Fruit fly (Drosophila melanogaster) whole organism, embryonic: ENCODE data around the gene IscU.

Experiments used
- Blimp-1 ChIP-seq: fragments of 200-800 bp; sonication (Bioruptor generic); optimal IDR thresholded peaks from 3 replicates; lab custom pipeline; 2018; ENCODE audit warnings: missing biosample characterization, missing genetic modification characterization, mild to moderate bottlenecking, moderate library complexity, missing genetic modification reagents
- BtbVII ChIP-seq: fragments of 200-800 bp; sonication (Bioruptor generic); optimal IDR thresholded peaks from 3 replicates; lab custom pipeline; 2017; ENCODE audit warnings: missing biosample characterization, mild to moderate bottlenecking, missing genetic modification characterization
- CG12155 ChIP-seq: fragments of 200-800 bp; sonication (Bioruptor generic); optimal IDR thresholded peaks from 3 replicates; lab custom pipeline; 2016; ENCODE audit warnings: missing biosample characterization, missing genetic modification characterization
- CG12659 ChIP-seq: fragments of 200-800 bp; sonication (Bioruptor generic); optimal IDR thresholded peaks from 3 replicates; lab custom pipeline; 2017; ENCODE audit warnings: mild to moderate bottlenecking, missing biosample characterization, missing genetic modification reagents, missing genetic modification characterization
- CG12744 ChIP-seq: fragments of 200-800 bp; sonication (Bioruptor generic); optimal IDR thresholded peaks from 2 replicates; lab custom pipeline; 2016; ENCODE audit warnings: missing biosample characterization, missing genetic modification characterization
- CG14050 ChIP-seq: fragments of 200-800 bp; sonication (Bioruptor generic); IDR thresholded peaks from 3 replicates; pipeline ENCODE4 v1.3.6; 2022; ENCODE audit warnings: missing biosample characterization, missing genetic modification characterization
- CG14710 ChIP-seq: fragments of 200-800 bp; sonication (Bioruptor generic); optimal IDR thresholded peaks from 3 replicates; lab custom pipeline; 2019; ENCODE audit warnings: missing biosample characterization, mild to moderate bottlenecking, missing genetic modification characterization, moderate library complexity
- CG15514 ChIP-seq: fragments of 200-800 bp; sonication (Bioruptor generic); optimal IDR thresholded peaks from 3 replicates; lab custom pipeline; 2017; ENCODE audit warnings: missing biosample characterization, missing genetic modification characterization, mild to moderate bottlenecking, moderate library complexity, missing genetic modification reagents
- CG15601 ChIP-seq: fragments of 200-800 bp; sonication (Bioruptor generic); optimal IDR thresholded peaks from 3 replicates; lab custom pipeline; 2019; ENCODE audit warnings: missing biosample characterization, mild to moderate bottlenecking, missing genetic modification characterization, moderate library complexity
- CG17328 ChIP-seq: fragments of 200-800 bp; sonication (Bioruptor generic); IDR thresholded peaks from 2 replicates; pipeline ENCODE4 v1.3.6; 2022; ENCODE audit warnings: missing biosample characterization, missing genetic modification characterization
- CG1832 ChIP-seq: fragments of 200-800 bp; sonication (Bioruptor generic); optimal IDR thresholded peaks from 2 replicates; lab custom pipeline; 2017; ENCODE audit warnings: missing biosample characterization, mild to moderate bottlenecking, missing genetic modification characterization, inconsistent platforms
- CG2712 ChIP-seq: fragments of 200-800 bp; optimal IDR thresholded peaks from 3 replicates; lab custom pipeline; 2019; ENCODE audit warnings: missing biosample characterization, mild to moderate bottlenecking, missing genetic modification characterization, moderate library complexity
- CG33557 ChIP-seq: fragments of 200-800 bp; sonication (Bioruptor generic); optimal IDR thresholded peaks from 2 replicates; lab custom pipeline; 2019; ENCODE audit warnings: missing biosample characterization, mild to moderate bottlenecking, missing genetic modification characterization, moderate library complexity
- CG42726 ChIP-seq: fragments of 200-800 bp; sonication (Bioruptor generic); IDR thresholded peaks from 2 replicates; pipeline ENCODE4 v1.3.6; 2022; ENCODE audit warnings: missing biosample characterization, missing genetic modification characterization; ENCODE audit not compliant: partially characterized antibody
- CG6654 ChIP-seq: fragments of 200-800 bp; sonication (Bioruptor generic); optimal IDR thresholded peaks from 2 replicates; lab custom pipeline; 2017; ENCODE audit warnings: missing biosample characterization, mild to moderate bottlenecking, missing genetic modification characterization
- CG6765 ChIP-seq: fragments of 200-800 bp; sonication (Bioruptor generic); optimal IDR thresholded peaks from 3 replicates; lab custom pipeline; 2017; ENCODE audit warnings: missing biosample characterization, mild to moderate bottlenecking, missing genetic modification characterization
- CG6813 ChIP-seq: fragments of 200-800 bp; sonication (Bioruptor generic); optimal IDR thresholded peaks from 2 replicates; lab custom pipeline; 2017; ENCODE audit warnings: missing biosample characterization, missing genetic modification characterization, mild to moderate bottlenecking, moderate library complexity, missing genetic modification reagents
- CG7372 ChIP-seq: fragments of 200-800 bp; sonication (Bioruptor generic); IDR thresholded peaks from 2 replicates; pipeline ENCODE4 v1.3.6; 2022; ENCODE audit warnings: missing biosample characterization, missing genetic modification characterization
- CG7786 ChIP-seq: fragments of 200-800 bp; sonication (Bioruptor generic); optimal IDR thresholded peaks from 2 replicates; lab custom pipeline; 2016; ENCODE audit warnings: missing biosample characterization, missing genetic modification characterization
- CG8924 ChIP-seq: fragments of 200-800 bp; optimal IDR thresholded peaks from 3 replicates; lab custom pipeline; 2019; ENCODE audit warnings: missing biosample characterization, mild to moderate bottlenecking, missing genetic modification characterization, moderate library complexity
- CG9437 ChIP-seq: fragments of 200-800 bp; sonication (Bioruptor generic); optimal IDR thresholded peaks from 2 replicates; lab custom pipeline; 2018; ENCODE audit warnings: missing biosample characterization, mild to moderate bottlenecking, missing genetic modification characterization
- CG9609 ChIP-seq: fragments of 200-800 bp; sonication (Bioruptor generic); optimal IDR thresholded peaks from 3 replicates; lab custom pipeline; 2016; ENCODE audit warnings: missing biosample characterization, missing genetic modification characterization
- CTCF ChIP-seq: fragments of 200-800 bp; sonication (Bioruptor generic); optimal IDR thresholded peaks from 2 replicates; lab custom pipeline; 2017; ENCODE audit warnings: missing biosample characterization, mild to moderate bottlenecking, missing genetic modification characterization, moderate library complexity
- CoRest ChIP-seq: fragments of 200-800 bp; sonication (Bioruptor generic); optimal IDR thresholded peaks from 3 replicates; lab custom pipeline; 2018; ENCODE audit warnings: missing biosample characterization, mild to moderate bottlenecking, missing genetic modification characterization, moderate library complexity
- Dp ChIP-seq: fragments of 200-800 bp; sonication (Bioruptor generic); optimal IDR thresholded peaks from 2 replicates; lab custom pipeline; 2018; ENCODE audit warnings: missing biosample characterization, mild to moderate bottlenecking, missing genetic modification characterization, moderate library complexity
- E2f1 ChIP-seq: fragments of 200-800 bp; sonication (Bioruptor generic); IDR thresholded peaks from 2 replicates; pipeline ENCODE4 v1.3.6; 2022; ENCODE audit warnings: missing biosample characterization, missing genetic modification characterization
- Ets97D ChIP-seq: fragments of 200-800 bp; sonication (Bioruptor generic); optimal IDR thresholded peaks from 3 replicates; lab custom pipeline; 2016; ENCODE audit warnings: missing biosample characterization, missing genetic modification characterization
- H15 ChIP-seq: fragments of 200-800 bp; sonication (Bioruptor generic); IDR thresholded peaks from 3 replicates; pipeline ENCODE4 v1.3.6; 2022; ENCODE audit warnings: missing biosample characterization, missing genetic modification characterization
- HLH4C ChIP-seq: fragments of 200-800 bp; sonication (Bioruptor generic); IDR thresholded peaks from 3 replicates; pipeline ENCODE4 v1.3.6; 2022; ENCODE audit warnings: missing biosample characterization, missing genetic modification characterization; ENCODE audit not compliant: partially characterized antibody
- Jarid2 ChIP-seq: fragments of 200-800 bp; sonication (Bioruptor generic); optimal IDR thresholded peaks from 3 replicates; lab custom pipeline; 2017; ENCODE audit warnings: mild to moderate bottlenecking, missing biosample characterization, missing genetic modification reagents, missing genetic modification characterization
- MBD-R2 ChIP-seq: fragments of 200-800 bp; sonication (Bioruptor generic); IDR thresholded peaks from 2 replicates; pipeline ENCODE4 v1.3.6; 2022; ENCODE audit warnings: missing biosample characterization, missing genetic modification characterization
- Mrtf ChIP-seq: fragments of 200-800 bp; sonication (Bioruptor generic); IDR thresholded peaks from 3 replicates; pipeline ENCODE4 v1.3.6; 2022; ENCODE audit warnings: missing biosample characterization, missing genetic modification characterization
- NK7.1 ChIP-seq: fragments of 200-800 bp; sonication (Bioruptor generic); optimal IDR thresholded peaks from 3 replicates; lab custom pipeline; 2016; ENCODE audit warnings: missing biosample characterization, missing genetic modification characterization
- Sox100B ChIP-seq: fragments of 200-800 bp; sonication (Bioruptor generic); optimal IDR thresholded peaks from 3 replicates; lab custom pipeline; 2018; ENCODE audit warnings: missing biosample characterization, mild to moderate bottlenecking, missing genetic modification characterization
- ac ChIP-seq: fragments of 200-800 bp; sonication (Bioruptor generic); optimal IDR thresholded peaks from 3 replicates; lab custom pipeline; 2017; ENCODE audit warnings: missing biosample characterization, mild to moderate bottlenecking, missing genetic modification characterization
- btn ChIP-seq: fragments of 200-800 bp; sonication (Bioruptor generic); optimal IDR thresholded peaks from 2 replicates; lab custom pipeline; 2016; ENCODE audit warnings: missing biosample characterization, missing genetic modification characterization
- croc ChIP-seq: fragments of 200-800 bp; sonication (Bioruptor generic); conservative IDR thresholded peaks from 3 replicates; pipeline ENCODE4 v1.3.6; 2022; ENCODE audit warnings: missing biosample characterization, missing genetic modification characterization
- dmrt11E ChIP-seq: fragments of 200-800 bp; sonication (Bioruptor generic); optimal IDR thresholded peaks from 3 replicates; lab custom pipeline; 2018; ENCODE audit warnings: missing biosample characterization, mild to moderate bottlenecking, missing genetic modification characterization, moderate library complexity
- ems ChIP-seq: fragments of 200-800 bp; sonication (Bioruptor generic); optimal IDR thresholded peaks from 3 replicates; lab custom pipeline; 2016; ENCODE audit warnings: missing biosample characterization, missing genetic modification characterization
- exex ChIP-seq: fragments of 200-800 bp; sonication (Bioruptor generic); optimal IDR thresholded peaks from 4 replicates; lab custom pipeline; 2018; ENCODE audit warnings: missing biosample characterization, mild to moderate bottlenecking, missing genetic modification characterization, moderate library complexity
- eyg ChIP-seq: fragments of 200-800 bp; sonication (Bioruptor generic); optimal IDR thresholded peaks from 3 replicates; lab custom pipeline; 2016; ENCODE audit warnings: missing biosample characterization, missing genetic modification characterization
- lov ChIP-seq, 2 experiments: fragments of 200-800 bp in 1 of 2; fragments of >200 bp in 1 of 2; sonication (Bioruptor generic) in 1 of 2; IDR thresholded peaks in 1 of 2; optimal IDR thresholded peaks in 1 of 2; 2 replicates in 1 of 2; 3 replicates in 1 of 2; pipeline versions ENCODE4 v1.3.6 to Lab custom; 2017 to 2022; ENCODE audit warnings: missing biosample characterization in 1 of 2, missing genetic modification characterization in 1 of 2
- pb ChIP-seq: fragments of 200-800 bp; sonication (Bioruptor generic); optimal IDR thresholded peaks from 3 replicates; lab custom pipeline; 2016; ENCODE audit warnings: missing biosample characterization, missing genetic modification characterization
- pros ChIP-seq: fragments of 200-800 bp; sonication (Bioruptor generic); optimal IDR thresholded peaks from 3 replicates; lab custom pipeline; 2019; ENCODE audit warnings: missing biosample characterization, mild to moderate bottlenecking, missing genetic modification characterization, moderate library complexity
- salm ChIP-seq: fragments of 200-800 bp; sonication (Bioruptor generic); optimal IDR thresholded peaks from 2 replicates; lab custom pipeline; 2018; ENCODE audit warnings: missing biosample characterization, mild to moderate bottlenecking, missing genetic modification characterization
- slou ChIP-seq: fragments of 200-800 bp; sonication (Bioruptor generic); optimal IDR thresholded peaks from 3 replicates; lab custom pipeline; 2016; ENCODE audit warnings: missing biosample characterization, missing genetic modification characterization
- sug ChIP-seq: fragments of 200-800 bp; optimal IDR thresholded peaks from 2 replicates; lab custom pipeline; 2019; ENCODE audit warnings: missing biosample characterization, mild to moderate bottlenecking, missing genetic modification characterization, moderate library complexity
- trem ChIP-seq: fragments of 200-800 bp; optimal IDR thresholded peaks from 3 replicates; lab custom pipeline; 2019; ENCODE audit warnings: missing biosample characterization, mild to moderate bottlenecking, missing genetic modification characterization, moderate library complexity
- unc-4 ChIP-seq: fragments of 200-800 bp; sonication (Bioruptor generic); IDR thresholded peaks from 2 replicates; pipeline ENCODE4 v1.3.6; 2022; ENCODE audit warnings: missing biosample characterization, missing genetic modification characterization; ENCODE audit not compliant: partially characterized antibody

IscU gene

DNA sequence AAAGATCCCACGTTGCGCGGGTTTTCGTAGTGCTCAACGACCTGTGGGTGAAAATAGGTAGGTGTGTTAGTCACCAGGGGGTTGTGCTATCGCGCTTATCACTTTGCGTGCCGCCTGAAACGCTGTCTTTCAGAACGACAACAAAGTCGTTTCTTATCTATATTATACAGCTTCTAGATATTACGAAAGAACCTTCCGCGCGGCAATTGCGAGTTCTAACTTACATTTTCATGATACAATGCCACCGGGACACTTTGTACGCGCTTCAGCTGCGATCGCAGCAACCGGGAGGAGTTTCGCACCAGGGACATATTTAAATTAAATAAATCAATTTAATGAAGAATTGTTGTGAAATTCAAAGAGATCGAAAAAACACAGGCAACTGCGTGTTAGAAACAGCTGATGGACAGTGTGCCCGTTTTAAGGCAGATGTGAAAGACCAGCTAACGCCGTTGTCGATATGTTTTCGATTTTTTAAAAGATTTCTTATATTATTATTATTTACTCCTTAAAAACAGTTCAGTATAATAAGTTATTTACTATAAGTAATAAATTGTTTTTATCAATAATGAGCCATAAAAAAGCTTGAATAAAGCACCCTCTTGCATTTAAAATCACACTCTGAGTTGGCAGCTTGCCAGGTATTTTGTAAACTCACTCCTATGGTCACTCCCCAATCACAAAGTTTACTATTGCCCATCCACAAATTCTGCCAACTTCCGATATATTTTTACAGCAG lies at the start of gene IscU, which contains the start of gene CG8379:
Gene IscU, minus strand, starts transcription at position 417 of the 739 bp plus-strand sequence.
Gene CG8379, plus strand, starts transcription at position 651 of the 739 bp plus-strand sequence.
- TF ChIP-seq CG2712 (tag; lab: Kevin White, UChicago), result peak; percentile 56
- no peak for TF ChIP-seq pb
- peak; percentile 50 for TF ChIP-seq CG15514 (GFP tag; lab: Kevin White, UChicago)
- TF ChIP-seq E2f1 (GFP tag; lab: Robert Waterston, UW), result no peak
- TF ChIP-seq eyg (GFP tag; lab: Kevin White, UChicago), result no peak
- TF ChIP-seq Mrtf (GFP tag; lab: Robert Waterston, UW), result no peak
- TF ChIP-seq NK7.1 (GFP tag; lab: Kevin White, UChicago), result no peak
- TF ChIP-seq CG6654, result no peak
- no peak for TF ChIP-seq slou (GFP tag; lab: Kevin White, UChicago)
- peak; percentile 38 for TF ChIP-seq CG8924 (tag; lab: Kevin White, UChicago)
- peak; percentile 65 for TF ChIP-seq CG12659 (GFP tag; lab: Kevin White, UChicago)
- TF ChIP-seq CG12744 (GFP tag; lab: Kevin White, UChicago), result no peak
- TF ChIP-seq CG33557 (GFP tag; lab: Kevin White, UChicago), result peak; percentile 36
- TF ChIP-seq lov (optimal IDR thresholded peaks at IDR 0.05; lab: Kevin White, UChicago), result no peak
- no peak for TF ChIP-seq lov (GFP tag; IDR thresholded peaks at IDR 0.05; lab: Robert Waterston, UW)
- TF ChIP-seq CoRest (tag; lab: Kevin White, UChicago), result no peak
- no peak for TF ChIP-seq Jarid2 (GFP tag; lab: Kevin White, UChicago)
- no peak for TF ChIP-seq exex
- no peak for TF ChIP-seq CG6813 (GFP tag; lab: Kevin White, UChicago)
- no peak for TF ChIP-seq ac (GFP tag; lab: Kevin White, UChicago)
- TF ChIP-seq CG9609 (GFP tag; lab: Kevin White, UChicago), result no peak
- no peak for TF ChIP-seq CG17328 (GFP tag; lab: Robert Waterston, UW)
- TF ChIP-seq CG14710 (tag; lab: Kevin White, UChicago), result peak; percentile 75
- no peak for TF ChIP-seq CG7786
- no peak for TF ChIP-seq pros (GFP tag; lab: Kevin White, UChicago)
- TF ChIP-seq Dp, result peak; percentile 37
- TF ChIP-seq Sox100B (GFP tag; lab: Kevin White, UChicago), result no peak
- no peak for TF ChIP-seq H15 (GFP tag; lab: Robert Waterston, UW)
- TF ChIP-seq salm (tag; lab: Kevin White, UChicago), result peak; percentile 16
- no peak for TF ChIP-seq ems (GFP tag; lab: Kevin White, UChicago)
- no peak for TF ChIP-seq CG1832 (GFP tag; lab: Kevin White, UChicago)
- peak; percentile 23 for TF ChIP-seq CTCF
- TF ChIP-seq CG9437 (GFP tag; lab: Kevin White, UChicago), result no peak
- TF ChIP-seq btn (GFP tag; lab: Kevin White, UChicago), result no peak
- no peak for TF ChIP-seq Blimp-1 (GFP tag; lab: Kevin White, UChicago)
- peak; percentile 73 for TF ChIP-seq unc-4 (GFP tag; lab: Robert Waterston, UW)
- TF ChIP-seq BtbVII, result no peak
- TF ChIP-seq CG14050, result no peak
- TF ChIP-seq CG6765 (GFP tag; lab: Kevin White, UChicago), result no peak
- TF ChIP-seq CG12155 (GFP tag; lab: Kevin White, UChicago), result no peak
- no peak for TF ChIP-seq croc (GFP tag; lab: Robert Waterston, UW)
- peak; percentile 10 for TF ChIP-seq Ets97D (GFP tag; lab: Kevin White, UChicago)
- TF ChIP-seq HLH4C (GFP tag; lab: Robert Waterston, UW), result peak; percentile 37; the same call in 2 of the 3 replicates
- peak; percentile 98 for TF ChIP-seq trem (tag; lab: Kevin White, UChicago)
- peak; percentile 98 for TF ChIP-seq sug
- TF ChIP-seq CG7372 (GFP tag; lab: Robert Waterston, UW), result no peak
- peak; percentile 77 for TF ChIP-seq MBD-R2
- TF ChIP-seq CG42726 (GFP tag; lab: Robert Waterston, UW), result peak; percentile 13; the same call in 1 of the 2 replicates
- TF ChIP-seq CG15601 (tag; lab: Kevin White, UChicago), result peak; percentile 60
- no peak for TF ChIP-seq dmrt11E
